Worm (Caenorhabditis elegans): ENCODE measurements around the gene C15B12.3.

C15B12.3 gene

ce11 chrX:6499736-6500135, 32.4 kb upstream of the C15B12.3 start, which contains the start of gene actl-1:
Gene actl-1, minus strand, starts transcription at chrX:6499836.
- TF ChIP-seq fkh-3 (tag; optimal IDR thresholded peaks at IDR 0.05) (no peak), athp-1 (tag; optimal IDR thresholded peaks at IDR 0.05) (no peak), pbrm-1 (GFP tag; IDR thresholded peaks at IDR 0.05) (no peak), attf-5 (GFP tag; optimal IDR thresholded peaks at IDR 0.05) (no peak), egl-18 (GFP tag; IDR thresholded peaks at IDR 0.05) (no peak), nhr-90 (tag; optimal IDR thresholded peaks at IDR 0.05) (no peak), let-607 (tag; optimal IDR thresholded peaks at IDR 0.05) (no peak), somi-1 (GFP tag; optimal IDR thresholded peaks at IDR 0.05) (no peak), madf-3 (GFP tag; IDR thresholded peaks at IDR 0.05) (no peak), tbx-9 (tag; optimal IDR thresholded peaks at IDR 0.05; ENCODE audit: borderline replicate concordance) (no peak), lin-35 (GFP tag; optimal IDR thresholded peaks at IDR 0.05) (no peak), dox-1 (GFP tag; IDR thresholded peaks at IDR 0.05) (no peak), lag-1 (GFP tag; IDR thresholded peaks at IDR 0.05) (no peak), B0019.2 (GFP tag; conservative IDR thresholded peaks at IDR 0.05) (no peak), nhr-80 (tag; optimal IDR thresholded peaks at IDR 0.05) (no peak), ztf-25 (GFP tag; IDR thresholded peaks at IDR 0.05) (no peak), C06A6.2 (GFP tag; conservative IDR thresholded peaks at IDR 0.05) (no peak)

DNA sequence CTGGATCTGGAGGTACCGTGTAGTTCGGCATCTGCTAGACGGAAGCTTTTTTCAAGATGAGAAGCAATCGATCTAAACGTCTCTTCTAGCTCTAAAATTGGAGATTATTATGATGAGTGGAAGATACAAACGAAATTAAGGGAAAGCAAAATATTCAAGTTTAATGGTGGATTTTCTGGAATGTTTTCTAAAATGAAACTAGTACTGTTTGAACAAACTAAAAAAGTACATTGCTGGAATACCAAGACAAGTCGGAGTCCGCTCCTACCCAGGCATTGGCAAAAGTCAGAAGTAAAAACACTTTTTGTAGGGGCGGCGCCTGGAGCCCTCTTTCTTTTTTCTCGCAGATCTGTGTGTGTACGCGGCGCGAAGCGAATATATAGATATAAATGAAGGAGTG, 17.4 kb upstream of the C15B12.3 start, which contains the start of gene gar-1:
Gene gar-1 (minus strand): TSS at position 101 of the 400 bp plus-strand sequence.
- TF ChIP-seq madf-3 (GFP tag; IDR thresholded peaks at IDR 0.05) (no peak), atf-7 (tag; optimal IDR thresholded peaks at IDR 0.05) (no peak), hlh-26 (GFP tag; conservative IDR thresholded peaks at IDR 0.05) (no peak), nhr-90 (tag; optimal IDR thresholded peaks at IDR 0.05) (no peak), C06A6.2 (GFP tag; conservative IDR thresholded peaks at IDR 0.05) (no peak), ztf-22 (GFP tag; optimal IDR thresholded peaks at IDR 0.05) (no peak), mel-28 (tag; optimal IDR thresholded peaks at IDR 0.05; ENCODE audit: borderline replicate concordance) (no peak), aptf-2 (GFP tag; conservative IDR thresholded peaks at IDR 0.05) (no peak), nhr-27 (tag; optimal IDR thresholded peaks at IDR 0.05) (no peak), snpc-1.1 (tag; optimal IDR thresholded peaks at IDR 0.05; ENCODE audit: insufficient read depth) (no peak), F37B4.10 (GFP tag; IDR thresholded peaks at IDR 0.05) (no peak), somi-1 (GFP tag; optimal IDR thresholded peaks at IDR 0.05) (no peak)

- TF ChIP-seq Y79H2A.3 (GFP tag; conservative IDR thresholded peaks at IDR 0.05) (no peak), tlf-1 (GFP tag; optimal IDR thresholded peaks at IDR 0.05) (no peak), lin-35 (GFP tag; optimal IDR thresholded peaks at IDR 0.05) (no peak), F52B5.7 (tag; optimal IDR thresholded peaks at IDR 0.05) (no peak), rec-8 (tag; optimal IDR thresholded peaks at IDR 0.05) (no peak), B0336.3 (GFP tag; IDR thresholded peaks at IDR 0.05) (no peak), hsf-1 (GFP tag; IDR thresholded peaks at IDR 0.05) (no peak), tbx-9 (tag; optimal IDR thresholded peaks at IDR 0.05; ENCODE audit: borderline replicate concordance) (no peak), nfya-2 (GFP tag; IDR thresholded peaks at IDR 0.05) (no peak)
Observed at ce11 chrX:6476540-6476939, 9.2 kb upstream of the C15B12.3 start, which contains the start of gene C15B12.1. Gene C15B12.1, plus strand, starts transcription at chrX:6476810.

ce11 chrX:6473698-6474314, 6.4 kb upstream of the C15B12.3 start, which contains the start of the genes C15B12.4 and C15B12.8:
Gene C15B12.4, minus strand, starts transcription at chrX:6473748.
Gene C15B12.8, plus strand, starts transcription at chrX:6474264.
- TF ChIP-seq F10E7.11 (tag; optimal IDR thresholded peaks at IDR 0.05) (no peak), C17E4.6 (GFP tag; IDR thresholded peaks at IDR 0.05) (no peak), ztf-28 (GFP tag; IDR thresholded peaks at IDR 0.05) (no peak)

All from whole organism, young adult.